Worm (Caenorhabditis elegans) whole organism, young adult: ENCODE measurements around the gene R03G8.3.

ENCODE experiments used
- bed-2 ChIP-seq: fragments of 200-800 bp; sonication (Bioruptor generic); IDR thresholded peaks from 2 replicates; pipeline ENCODE4 v1.3.6; 2022; ENCODE audit warnings: missing genetic modification reagents, missing genetic modification characterization, missing compliant biosample characterization
- ztf-3 ChIP-seq: fragments of 200-800 bp; sonication (Bioruptor generic); optimal IDR thresholded peaks from 2 replicates; lab custom pipeline; 2018; ENCODE audit warnings: mild to moderate bottlenecking, missing genetic modification characterization, missing compliant biosample characterization

DNA sequence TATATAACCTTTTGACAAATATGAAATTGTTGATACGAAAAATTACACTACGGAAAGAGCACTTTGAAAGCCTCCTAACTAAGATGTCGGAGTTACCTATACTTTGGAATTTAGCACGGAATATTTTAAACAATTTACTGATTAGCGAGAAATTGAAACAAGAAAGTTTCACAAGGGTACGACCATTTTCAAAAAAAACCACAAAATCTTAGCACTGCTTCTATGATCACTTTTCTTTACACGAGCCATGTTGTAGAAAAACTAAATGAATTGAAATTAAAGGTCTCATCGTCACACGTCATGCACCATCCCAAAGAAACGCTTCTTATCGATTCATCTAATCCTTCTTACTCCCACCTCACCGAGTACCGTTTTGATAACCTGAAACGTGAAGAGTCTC lies 44.0 kb downstream of the R03G8.3 start, which contains the start of gene F09A5.2:
- TF ChIP-seq bed-2 (no peak), ztf-3 (no peak)
